Worm (Caenorhabditis elegans) whole organism, midembryonic: ENCODE data around the gene tag-293.

Experiments used
- T22C8.4 ChIP-seq: fragments of 200-800 bp; sonication (Bioruptor generic); IDR thresholded peaks from 2 replicates; pipeline ENCODE4 v1.3.6; 2022; ENCODE audit warnings: missing genetic modification characterization, missing compliant biosample characterization
- flt-1 ChIP-seq: fragments of 200-800 bp; sonication (Bioruptor generic); IDR thresholded peaks from 2 replicates; pipeline ENCODE4 v1.3.6; 2022; ENCODE audit warnings: missing genetic modification characterization, missing compliant biosample characterization
- klf-2 ChIP-seq: fragments of 200-800 bp; sonication (Bioruptor generic); conservative IDR thresholded peaks from 2 replicates; pipeline ENCODE4 v1.3.6; 2022; ENCODE audit warnings: missing genetic modification reagents, missing genetic modification characterization, missing compliant biosample characterization
- med-1 ChIP-seq: sonication (generic microtip); optimal IDR thresholded peaks from 2 replicates; lab custom pipeline; 2017; ENCODE audit warnings: missing genetic modification characterization, mild to moderate bottlenecking, missing compliant biosample characterization, antibody characterized with exemption, missing genetic modification reagents; ENCODE audit not compliant: insufficient read depth
- tab-1 ChIP-seq: fragments of 200-800 bp; sonication (Bioruptor generic); IDR thresholded peaks from 2 replicates; pipeline ENCODE4 v1.3.6; 2022; ENCODE audit warnings: missing genetic modification characterization, missing compliant biosample characterization
- ztf-29 ChIP-seq: fragments of 200-800 bp; sonication (Bioruptor generic); IDR thresholded peaks from 2 replicates; pipeline ENCODE4 v1.3.6; 2022; ENCODE audit warnings: missing genetic modification reagents, missing genetic modification characterization, missing compliant biosample characterization

- TF ChIP-seq ztf-29 (GFP tag; lab: Robert Waterston, UW) (no peak), med-1 (GFP tag; lab: Kevin White, UChicago) (no peak), T22C8.4 (GFP tag; lab: Robert Waterston, UW) (no peak), klf-2 (no peak), flt-1 (GFP tag; lab: Robert Waterston, UW) (no peak), tab-1 (no peak)
Measured at ce11 chrV:7343522-7343921, 11.8 kb downstream of the tag-293 start, which contains the start of gene srh-244.
